Worm (Caenorhabditis elegans): ENCODE measurements around the gene col-94.

- TF ChIP-seq him-1 (tag; optimal IDR thresholded peaks at IDR 0.05) (no peak), dao-5 (tag; optimal IDR thresholded peaks at IDR 0.05) (no peak)
These were observed 22.9 kb upstream of the col-94 start for ce11 chrIII:11010597-11010996.
